Fruit fly (Drosophila melanogaster) whole organism, prepupa: Measurements from ENCODE around the gene UQCR-6.4L.

Experiments
- Blimp-1 ChIP-seq: fragments of 200-800 bp; sonication (Bioruptor generic); optimal IDR thresholded peaks from 3 replicates; lab custom pipeline; 2017; ENCODE audit warnings: missing biosample characterization, missing genetic modification characterization, mild to moderate bottlenecking, moderate library complexity, missing genetic modification reagents
- CG10669 ChIP-seq: fragments of 200-800 bp; sonication (Bioruptor generic); optimal IDR thresholded peaks from 3 replicates; lab custom pipeline; 2018; ENCODE audit warnings: missing biosample characterization, mild to moderate bottlenecking, missing genetic modification characterization, moderate library complexity
- CG11902 ChIP-seq: fragments of 200-800 bp; sonication (Bioruptor generic); optimal IDR thresholded peaks from 3 replicates; lab custom pipeline; 2016; ENCODE audit warnings: missing biosample characterization, missing genetic modification characterization
- CG15336 ChIP-seq: fragments of 200-800 bp; sonication (Bioruptor generic); IDR thresholded peaks from 2 replicates; pipeline ENCODE4 v1.3.6; 2022; ENCODE audit warnings: missing biosample characterization, missing genetic modification characterization
- CG1621 ChIP-seq: fragments of 200-800 bp; sonication (Bioruptor generic); optimal IDR thresholded peaks from 3 replicates; lab custom pipeline; 2018; ENCODE audit warnings: missing biosample characterization, mild to moderate bottlenecking, missing genetic modification characterization
- CG3032 ChIP-seq: fragments of 200-800 bp; optimal IDR thresholded peaks from 2 replicates; lab custom pipeline; 2019; ENCODE audit warnings: missing biosample characterization, mild to moderate bottlenecking, missing genetic modification characterization, moderate library complexity
- CG31627 ChIP-seq: fragments of 200-800 bp; sonication (Bioruptor generic); optimal IDR thresholded peaks from 3 replicates; lab custom pipeline; 2016; ENCODE audit warnings: missing biosample characterization, missing genetic modification characterization
- CG32006 ChIP-seq: fragments of 200-800 bp; sonication (Bioruptor generic); optimal IDR thresholded peaks from 3 replicates; lab custom pipeline; 2017; ENCODE audit warnings: missing biosample characterization, mild to moderate bottlenecking, missing genetic modification characterization
- CG34406 ChIP-seq: fragments of 200-800 bp; sonication (Bioruptor generic); optimal IDR thresholded peaks from 3 replicates; lab custom pipeline; 2016; ENCODE audit warnings: missing biosample characterization, missing genetic modification characterization
- CG4318 ChIP-seq: fragments of 200-800 bp; sonication (Bioruptor generic); optimal IDR thresholded peaks from 3 replicates; lab custom pipeline; 2017; ENCODE audit warnings: missing biosample characterization, mild to moderate bottlenecking, missing genetic modification characterization
- CG6163 ChIP-seq: fragments of 200-800 bp; sonication (Bioruptor generic); IDR thresholded peaks from 3 replicates; pipeline ENCODE4 v1.3.6; 2022; ENCODE audit warnings: missing biosample characterization, missing genetic modification characterization
- CG6276 ChIP-seq: fragments of 200-800 bp; sonication (Bioruptor generic); optimal IDR thresholded peaks from 2 replicates; lab custom pipeline; 2017; ENCODE audit warnings: missing biosample characterization, mild to moderate bottlenecking, missing genetic modification characterization
- CG6792 ChIP-seq: fragments of 200-800 bp; sonication (Bioruptor generic); optimal IDR thresholded peaks from 3 replicates; lab custom pipeline; 2016; ENCODE audit warnings: missing biosample characterization, missing genetic modification characterization
- CG8119 ChIP-seq: fragments of 200-800 bp; sonication (Bioruptor generic); IDR thresholded peaks from 3 replicates; pipeline ENCODE4 v1.3.6; 2022; ENCODE audit warnings: missing biosample characterization, missing genetic modification characterization
- CG8319 ChIP-seq: fragments of 200-800 bp; sonication (Bioruptor generic); optimal IDR thresholded peaks from 3 replicates; lab custom pipeline; 2016; ENCODE audit warnings: missing biosample characterization, missing genetic modification characterization
- CG8632 ChIP-seq: fragments of 200-800 bp; sonication (Bioruptor generic); optimal IDR thresholded peaks from 3 replicates; lab custom pipeline; 2016; ENCODE audit warnings: missing biosample characterization, missing genetic modification characterization
- Eip75B ChIP-seq: fragments of 200-800 bp; sonication (Bioruptor generic); optimal IDR thresholded peaks from 3 replicates; lab custom pipeline; 2016; ENCODE audit warnings: missing biosample characterization, missing genetic modification characterization
- Eip78C ChIP-seq: fragments of 200-800 bp; sonication (Bioruptor generic); peaks from one replicate; lab custom pipeline; 2016; ENCODE audit warnings: missing biosample characterization, missing genetic modification characterization
- Eip93F ChIP-seq: fragments of 200-800 bp; sonication (Bioruptor generic); optimal IDR thresholded peaks from 2 replicates; lab custom pipeline; 2016; ENCODE audit warnings: missing biosample characterization, mild to moderate bottlenecking, missing genetic modification characterization
- Ets21C ChIP-seq: fragments of 200-800 bp; sonication (Bioruptor generic); optimal IDR thresholded peaks from 3 replicates; lab custom pipeline; 2016; ENCODE audit warnings: missing biosample characterization, missing genetic modification characterization
- Gug ChIP-seq: fragments of 200-800 bp; sonication (Bioruptor generic); IDR thresholded peaks from 2 replicates; pipeline ENCODE4 v1.3.6; 2022; ENCODE audit warnings: missing biosample characterization, missing genetic modification characterization
- Hr4 ChIP-seq: fragments of 200-800 bp; sonication (Bioruptor generic); optimal IDR thresholded peaks from 3 replicates; lab custom pipeline; 2016; ENCODE audit warnings: missing biosample characterization, missing genetic modification characterization
- Lpt ChIP-seq: fragments of 200-800 bp; sonication (Bioruptor generic); optimal IDR thresholded peaks from 3 replicates; lab custom pipeline; 2016; ENCODE audit warnings: missing biosample characterization, missing genetic modification characterization
- Met ChIP-seq: fragments of 200-800 bp; sonication (Bioruptor generic); optimal IDR thresholded peaks from 3 replicates; lab custom pipeline; 2016; ENCODE audit warnings: missing biosample characterization, missing genetic modification characterization
- OdsH ChIP-seq: fragments of 200-800 bp; sonication (Bioruptor generic); optimal IDR thresholded peaks from 3 replicates; lab custom pipeline; 2016; ENCODE audit warnings: missing biosample characterization, missing genetic modification characterization
- Smox ChIP-seq: fragments of 200-800 bp; sonication (Bioruptor generic); optimal IDR thresholded peaks from 3 replicates; lab custom pipeline; 2016; ENCODE audit warnings: missing biosample characterization, missing genetic modification characterization
- Sox102F ChIP-seq: fragments of 200-800 bp; sonication (Bioruptor generic); optimal IDR thresholded peaks from 2 replicates; lab custom pipeline; 2016; ENCODE audit warnings: missing biosample characterization, mild to moderate bottlenecking, missing genetic modification characterization
- Sox14 ChIP-seq: fragments of 200-800 bp; sonication (Bioruptor generic); optimal IDR thresholded peaks from 3 replicates; lab custom pipeline; 2016; ENCODE audit warnings: missing biosample characterization, missing genetic modification characterization
- achi ChIP-seq: fragments of 200-800 bp; sonication (Bioruptor generic); optimal IDR thresholded peaks from 3 replicates; lab custom pipeline; 2016; ENCODE audit warnings: missing biosample characterization, missing genetic modification characterization
- acj6 ChIP-seq: fragments of 200-800 bp; sonication (Bioruptor generic); optimal IDR thresholded peaks from 3 replicates; lab custom pipeline; 2016; ENCODE audit warnings: missing biosample characterization, missing genetic modification characterization
- esn ChIP-seq: fragments of 200-800 bp; sonication (Bioruptor generic); optimal IDR thresholded peaks from 2 replicates; lab custom pipeline; 2016; ENCODE audit warnings: missing biosample characterization, mild to moderate bottlenecking, missing genetic modification characterization, moderate library complexity
- fd59A ChIP-seq: fragments of 200-800 bp; sonication (Bioruptor generic); optimal IDR thresholded peaks from 2 replicates; lab custom pipeline; 2017; ENCODE audit warnings: missing biosample characterization, mild to moderate bottlenecking, missing genetic modification characterization, missing genetic modification reagents
- fd85E ChIP-seq: fragments of 200-800 bp; sonication (Bioruptor generic); optimal IDR thresholded peaks from 3 replicates; lab custom pipeline; 2016; ENCODE audit warnings: missing biosample characterization, missing genetic modification characterization
- lz ChIP-seq: fragments of 200-800 bp; sonication (Bioruptor generic); optimal IDR thresholded peaks from 3 replicates; lab custom pipeline; 2016; ENCODE audit warnings: missing biosample characterization, missing genetic modification characterization
- net ChIP-seq: fragments of 200-800 bp; sonication (Bioruptor generic); optimal IDR thresholded peaks from 3 replicates; lab custom pipeline; 2016; ENCODE audit warnings: missing biosample characterization, missing genetic modification characterization
- pdm3 ChIP-seq: fragments of 200-800 bp; sonication (Bioruptor generic); optimal IDR thresholded peaks from 3 replicates; lab custom pipeline; 2016; ENCODE audit warnings: missing biosample characterization, missing genetic modification characterization
- salr ChIP-seq, 2 experiments: fragments of 200-800 bp; sonication (Bioruptor generic); optimal IDR thresholded peaks; 3 replicates each; lab custom pipeline; 2016 to 2018; ENCODE audit warnings: missing biosample characterization in 2 of 2, missing genetic modification characterization in 2 of 2, mild to moderate bottlenecking in 1 of 2
- svp ChIP-seq: fragments of 200-800 bp; sonication (Bioruptor generic); peaks from one replicate; lab custom pipeline; 2016; ENCODE audit warnings: missing biosample characterization, missing genetic modification characterization

UQCR-6.4L gene

dm6 chr3L:16612152-16612551 is 45.6 kb downstream of the UQCR-6.4L start, which contains the start of gene CG4101 (continued):
- TF ChIP-seq fd59A (GFP tag; lab: Kevin White, UChicago) = peak; percentile 42
- TF ChIP-seq Eip78C (GFP tag; lab: Kevin White, UChicago) = peak; percentile 88
- peak; percentile 89 for TF ChIP-seq CG31627
- TF ChIP-seq achi = peak; percentile 76
- peak; percentile 73 for TF ChIP-seq CG6163 (GFP tag; lab: Robert Waterston, UW)
- peak; percentile 84 for TF ChIP-seq OdsH (GFP tag; lab: Kevin White, UChicago)
- TF ChIP-seq CG32006 (GFP tag; lab: Kevin White, UChicago) = peak; percentile 71
- TF ChIP-seq Ets21C (GFP tag; lab: Kevin White, UChicago) = peak; percentile 78
- TF ChIP-seq CG8319 (GFP tag; lab: Kevin White, UChicago) = peak; percentile 53
- TF ChIP-seq salr (GFP tag; optimal IDR thresholded peaks at IDR 0.05; lab: Kevin White, UChicago) = peak; percentile 19 to 63
- peak; percentile 80 for TF ChIP-seq acj6 (GFP tag; lab: Kevin White, UChicago)
- peak; percentile 85 for TF ChIP-seq Smox (GFP tag; lab: Kevin White, UChicago)
- no peak for TF ChIP-seq CG6276 (GFP tag; lab: Kevin White, UChicago)
- peak; percentile 64 for TF ChIP-seq Eip93F (GFP tag; lab: Kevin White, UChicago)
- peak; percentile 31 for TF ChIP-seq Lpt (GFP tag; lab: Kevin White, UChicago)
- TF ChIP-seq net (GFP tag; lab: Kevin White, UChicago) = peak; percentile 62
- TF ChIP-seq Eip75B (GFP tag; lab: Kevin White, UChicago) = peak; percentile 76
- peak; percentile 65; the same call in 2 of the 3 replicates for TF ChIP-seq CG8119 (GFP tag; lab: Robert Waterston, UW)
- TF ChIP-seq CG10669 (GFP tag; lab: Kevin White, UChicago) = peak; percentile 69
- TF ChIP-seq CG34406 (GFP tag; lab: Kevin White, UChicago) = peak; percentile 80
- TF ChIP-seq CG6792 (GFP tag; lab: Kevin White, UChicago) = peak; percentile 71
- TF ChIP-seq pdm3 = peak; percentile 86
- TF ChIP-seq svp (GFP tag; lab: Kevin White, UChicago) = peak; percentile 93
- peak; percentile 85 for TF ChIP-seq lz (GFP tag; lab: Kevin White, UChicago)
- TF ChIP-seq, all 60 proteins: peak for 55

DNA sequence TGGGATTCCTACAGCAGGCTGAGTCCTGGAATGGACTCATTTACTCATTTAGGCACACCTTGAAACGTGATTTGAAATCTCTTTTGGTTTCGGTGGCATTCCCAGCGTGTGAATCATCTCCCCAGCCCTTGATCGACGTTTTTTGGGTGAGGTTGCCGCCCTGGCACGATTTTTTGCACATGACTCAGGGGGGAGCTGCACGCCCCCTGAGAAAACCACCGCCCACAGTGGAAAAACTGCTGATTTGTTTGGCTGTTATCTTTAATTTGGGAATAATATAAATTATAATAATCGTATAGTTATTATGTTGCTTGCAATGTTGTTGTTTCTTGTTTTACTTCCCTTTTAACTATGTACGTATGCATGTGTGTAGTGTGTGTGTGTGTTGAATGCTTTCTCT is 46.4 kb downstream of the UQCR-6.4L start:
- TF ChIP-seq Hr4 (GFP tag; lab: Kevin White, UChicago) (peak; percentile 23), Eip78C (GFP tag; lab: Kevin White, UChicago) (peak; percentile 53), CG8632 (GFP tag; lab: Kevin White, UChicago) (no peak), CG4318 (GFP tag; lab: Kevin White, UChicago) (no peak), salr (GFP tag; optimal IDR thresholded peaks at IDR 0.05; lab: Kevin White, UChicago) (no peak), Eip93F (GFP tag; lab: Kevin White, UChicago) (peak; percentile 3), Blimp-1 (GFP tag; lab: Kevin White, UChicago) (no peak), svp (GFP tag; lab: Kevin White, UChicago) (peak; percentile 79), CG31627 (peak; percentile 14), CG3032 (tag; lab: Kevin White, UChicago) (no peak), CG1621 (tag; lab: Kevin White, UChicago) (no peak), Met (peak; percentile 1), CG6276 (GFP tag; lab: Kevin White, UChicago) (no peak), CG32006 (GFP tag; lab: Kevin White, UChicago) (no peak), Sox14 (GFP tag; lab: Kevin White, UChicago) (peak; percentile 34), acj6 (GFP tag; lab: Kevin White, UChicago) (peak; percentile 2), fd85E (GFP tag; lab: Kevin White, UChicago) (no peak), achi (no peak), Ets21C (GFP tag; lab: Kevin White, UChicago) (no peak), CG15336 (peak; percentile 14; the same call in 1 of the 2 replicates), CG8119 (GFP tag; lab: Robert Waterston, UW) (no peak), CG11902 (GFP tag; lab: Kevin White, UChicago) (no peak), Gug (GFP tag; lab: Robert Waterston, UW) (no peak), esn (GFP tag; lab: Kevin White, UChicago) (peak; percentile 26), Sox102F (GFP tag; lab: Kevin White, UChicago) (peak; percentile 21)
